Fruit fly (Drosophila melanogaster): Measurements from ENCODE around the gene CG5783.

DNA sequence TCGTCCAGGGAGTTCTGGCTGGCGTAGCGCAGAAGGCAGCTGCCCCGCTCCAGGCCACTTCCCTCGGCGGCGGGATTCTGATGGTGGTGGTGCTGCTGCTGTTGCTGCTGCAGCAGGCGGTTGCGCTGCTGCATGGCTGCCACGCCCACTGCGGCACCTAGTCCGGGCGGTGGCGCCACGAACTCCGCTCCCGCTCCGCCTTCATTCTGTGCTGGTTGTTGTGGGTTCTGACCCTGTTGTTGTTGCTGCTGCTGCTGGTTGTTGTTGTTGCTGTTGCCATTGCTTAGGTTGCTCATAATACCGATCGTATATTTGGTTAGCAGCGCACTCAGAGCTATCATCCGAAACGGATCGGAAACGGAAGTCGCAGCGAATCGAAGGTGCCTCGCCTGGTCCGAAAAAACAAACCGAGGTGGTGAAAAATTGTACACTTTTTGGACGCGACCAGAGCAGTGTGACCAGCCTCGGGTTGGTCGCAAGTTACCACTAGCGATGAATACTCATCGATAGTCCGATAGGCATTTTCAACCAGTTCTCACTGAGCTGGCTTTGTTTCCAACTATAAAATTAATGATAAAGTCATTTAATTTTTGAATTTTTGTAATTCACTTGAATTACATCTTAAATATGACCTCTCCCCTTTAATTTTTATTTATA is 18.1 kb upstream of the CG5783 start, which contains the start of gene kel:
- TF ChIP-seq eg (GFP tag; IDR thresholded peaks at IDR 0.05) (no peak), CG7368 (GFP tag; optimal IDR thresholded peaks at IDR 0.05) (no peak), CG6854 (GFP tag; optimal IDR thresholded peaks at IDR 0.05) (peak; percentile 61), CG3919 (GFP tag; optimal IDR thresholded peaks at IDR 0.05) (peak; percentile 58), fkh (GFP tag; optimal IDR thresholded peaks at IDR 0.05) (peak; percentile 14)
